Fruit fly (Drosophila melanogaster) whole organism, pupa: ENCODE data around the gene REPTOR.

ENCODE experiments used
- CG10348 ChIP-seq: fragments of 200-800 bp; sonication (Bioruptor generic); IDR thresholded peaks from 2 replicates; pipeline ENCODE4 v1.3.6; 2022; ENCODE audit warnings: missing biosample characterization, missing genetic modification characterization
- CG12605 ChIP-seq: fragments of 200-800 bp; sonication (Bioruptor generic); IDR thresholded peaks from 2 replicates; pipeline ENCODE4 v1.3.6; 2022; ENCODE audit warnings: missing biosample characterization, missing genetic modification characterization
- CG13204 ChIP-seq: fragments of 200-800 bp; sonication (Bioruptor generic); optimal IDR thresholded peaks from 2 replicates; lab custom pipeline; 2018; ENCODE audit warnings: missing biosample characterization, mild to moderate bottlenecking, missing genetic modification characterization, moderate library complexity
- CG14655 ChIP-seq: fragments of 200-800 bp; sonication (Bioruptor generic); optimal IDR thresholded peaks from 3 replicates; lab custom pipeline; 2017; ENCODE audit warnings: mild to moderate bottlenecking, missing biosample characterization, missing genetic modification reagents, missing genetic modification characterization
- CG15710 ChIP-seq: fragments of 200-800 bp; sonication (Bioruptor generic); optimal IDR thresholded peaks from 2 replicates; lab custom pipeline; 2018; ENCODE audit warnings: missing biosample characterization, mild to moderate bottlenecking, missing genetic modification characterization, moderate library complexity
- CG17806 ChIP-seq: fragments of 200-800 bp; sonication (Bioruptor generic); optimal IDR thresholded peaks from 2 replicates; lab custom pipeline; 2018; ENCODE audit warnings: missing biosample characterization, mild to moderate bottlenecking, missing genetic modification characterization, moderate library complexity
- CG32121 ChIP-seq: fragments of 200-800 bp; sonication (Bioruptor generic); IDR thresholded peaks from 2 replicates; pipeline ENCODE4 v1.3.6; 2022; ENCODE audit warnings: missing biosample characterization, missing genetic modification characterization
- CG34367 ChIP-seq: fragments of 200-800 bp; sonication (Bioruptor generic); optimal IDR thresholded peaks from 2 replicates; lab custom pipeline; 2018; ENCODE audit warnings: missing biosample characterization, mild to moderate bottlenecking, missing genetic modification characterization
- CG4496 ChIP-seq: fragments of 200-800 bp; sonication (Bioruptor generic); IDR thresholded peaks from 3 replicates; pipeline ENCODE4 v1.3.6; 2022; ENCODE audit warnings: missing biosample characterization, missing genetic modification characterization
- CG8159 ChIP-seq: fragments of 200-800 bp; sonication (Bioruptor generic); optimal IDR thresholded peaks from 3 replicates; lab custom pipeline; 2018; ENCODE audit warnings: missing biosample characterization, mild to moderate bottlenecking, missing genetic modification characterization, moderate library complexity
- CG8301 ChIP-seq: fragments of 200-800 bp; sonication (Bioruptor generic); optimal IDR thresholded peaks from 2 replicates; lab custom pipeline; 2018; ENCODE audit warnings: missing biosample characterization, mild to moderate bottlenecking, missing genetic modification characterization
- CG9948 ChIP-seq: fragments of 200-800 bp; sonication (Bioruptor generic); optimal IDR thresholded peaks from 2 replicates; lab custom pipeline; 2018; ENCODE audit warnings: missing biosample characterization, mild to moderate bottlenecking, missing genetic modification characterization, moderate library complexity
- D1 ChIP-seq: fragments of 200-800 bp; sonication (Bioruptor generic); optimal IDR thresholded peaks from 2 replicates; lab custom pipeline; 2018; ENCODE audit warnings: missing biosample characterization, mild to moderate bottlenecking, missing genetic modification characterization, moderate library complexity
- EcR ChIP-seq: fragments of 200-800 bp; sonication (Bioruptor generic); optimal IDR thresholded peaks from 3 replicates; lab custom pipeline; 2019; ENCODE audit warnings: missing biosample characterization, missing genetic modification characterization, mild to moderate bottlenecking, moderate library complexity, missing genetic modification reagents
- Ets98B ChIP-seq: fragments of 200-800 bp; sonication (Bioruptor generic); IDR thresholded peaks from 2 replicates; pipeline ENCODE4 v1.3.6; 2022; ENCODE audit warnings: missing biosample characterization, missing genetic modification characterization
- Pif1A ChIP-seq: fragments of 200-800 bp; sonication (Bioruptor generic); optimal IDR thresholded peaks from 3 replicates; lab custom pipeline; 2016; ENCODE audit warnings: missing biosample characterization, missing genetic modification characterization
- Pif1B ChIP-seq: fragments of 200-800 bp; sonication (Bioruptor generic); optimal IDR thresholded peaks from 3 replicates; lab custom pipeline; 2016; ENCODE audit warnings: missing biosample characterization, missing genetic modification characterization
- Snoo ChIP-seq: fragments of 200-800 bp; sonication (Bioruptor generic); optimal IDR thresholded peaks from 3 replicates; lab custom pipeline; 2017; ENCODE audit warnings: missing biosample characterization, mild to moderate bottlenecking, missing genetic modification characterization, inconsistent platforms
- fd96Ca ChIP-seq: fragments of 200-800 bp; sonication (Bioruptor generic); IDR thresholded peaks from 3 replicates; pipeline ENCODE4 v1.3.6; 2022; ENCODE audit warnings: missing biosample characterization, missing genetic modification characterization
- gl ChIP-seq: fragments of 200-800 bp; sonication (Bioruptor generic); optimal IDR thresholded peaks from 2 replicates; lab custom pipeline; 2018; ENCODE audit warnings: missing biosample characterization, mild to moderate bottlenecking, missing genetic modification characterization
- rn ChIP-seq: fragments of 200-800 bp; sonication (Bioruptor generic); IDR thresholded peaks from 2 replicates; pipeline ENCODE4 v1.3.6; 2022; ENCODE audit warnings: missing biosample characterization, missing genetic modification characterization

REPTOR gene

DNA sequence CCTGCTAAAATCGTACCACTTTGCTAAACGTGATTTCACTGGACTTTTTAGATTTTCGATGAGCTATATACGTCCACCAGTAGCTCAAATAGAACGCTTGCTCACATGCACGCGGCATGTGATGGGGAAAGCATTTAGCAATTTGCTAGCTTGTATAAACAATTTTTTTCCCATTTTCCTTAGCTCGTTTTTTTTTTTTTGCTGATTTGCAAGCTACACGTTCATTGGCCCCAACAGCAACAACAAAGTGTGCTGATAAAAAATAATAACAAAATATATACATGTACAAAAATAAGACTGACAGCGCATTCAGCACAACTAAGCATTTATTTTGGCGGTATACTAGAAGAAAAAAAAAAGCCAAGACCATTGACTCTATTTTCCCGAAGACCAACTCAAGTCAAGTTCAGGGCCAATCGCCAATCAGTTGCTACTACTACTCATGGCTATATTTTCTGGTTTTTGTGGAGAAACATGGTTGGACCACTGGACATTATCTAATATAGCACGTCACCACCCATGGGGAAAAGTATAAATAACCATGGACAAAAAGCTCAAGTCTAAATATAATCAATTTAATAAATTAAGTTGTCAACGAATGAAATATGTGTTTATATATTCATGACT lies 6.8 kb downstream of the REPTOR start:
- TF ChIP-seq Ets98B (GFP tag; lab: Robert Waterston, UW) (no peak), CG8159 (tag; lab: Kevin White, UChicago) (no peak), CG4496 (no peak), EcR (GFP tag; lab: Kevin White, UChicago) (no peak), CG12605 (GFP tag; lab: Robert Waterston, UW) (no peak), CG15710 (tag; lab: Kevin White, UChicago) (no peak), CG9948 (tag; lab: Kevin White, UChicago) (no peak), CG32121 (GFP tag; lab: Robert Waterston, UW) (no peak), Snoo (tag; lab: Kevin White, UChicago) (no peak), CG10348 (GFP tag; lab: Robert Waterston, UW) (no peak), CG17806 (tag; lab: Kevin White, UChicago) (no peak), gl (no peak), CG13204 (GFP tag; lab: Kevin White, UChicago) (no peak)

DNA sequence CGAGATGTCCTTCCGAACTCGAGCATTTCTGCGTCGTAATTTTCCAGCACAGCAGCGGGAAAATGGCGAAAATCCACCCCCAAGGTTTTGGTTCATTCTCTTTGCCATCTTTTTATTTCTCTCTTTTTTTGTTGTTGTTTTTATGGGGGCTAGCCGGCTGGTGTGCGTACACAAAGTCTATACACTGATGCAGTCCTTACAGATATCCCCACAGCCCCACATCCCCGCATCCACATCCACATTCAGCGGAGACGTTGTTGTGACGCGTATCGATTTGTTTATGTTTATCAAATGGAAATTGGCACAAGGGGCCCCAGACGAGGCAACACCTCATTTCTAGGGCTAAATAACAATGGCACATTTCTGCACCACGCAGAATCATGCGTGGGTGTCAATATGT lies 7.6 kb downstream of the REPTOR start:
- TF ChIP-seq CG9948 (tag; lab: Kevin White, UChicago) = no peak
- TF ChIP-seq CG13204 (GFP tag; lab: Kevin White, UChicago) = no peak
- TF ChIP-seq gl = no peak
- no peak for TF ChIP-seq D1
- TF ChIP-seq CG8301 (tag; lab: Kevin White, UChicago) = no peak
- no peak for TF ChIP-seq Pif1A
- no peak for TF ChIP-seq CG15710 (tag; lab: Kevin White, UChicago)
- no peak for TF ChIP-seq EcR (GFP tag; lab: Kevin White, UChicago)
- TF ChIP-seq CG17806 (tag; lab: Kevin White, UChicago) = no peak
- TF ChIP-seq Snoo (tag; lab: Kevin White, UChicago) = no peak

DNA sequence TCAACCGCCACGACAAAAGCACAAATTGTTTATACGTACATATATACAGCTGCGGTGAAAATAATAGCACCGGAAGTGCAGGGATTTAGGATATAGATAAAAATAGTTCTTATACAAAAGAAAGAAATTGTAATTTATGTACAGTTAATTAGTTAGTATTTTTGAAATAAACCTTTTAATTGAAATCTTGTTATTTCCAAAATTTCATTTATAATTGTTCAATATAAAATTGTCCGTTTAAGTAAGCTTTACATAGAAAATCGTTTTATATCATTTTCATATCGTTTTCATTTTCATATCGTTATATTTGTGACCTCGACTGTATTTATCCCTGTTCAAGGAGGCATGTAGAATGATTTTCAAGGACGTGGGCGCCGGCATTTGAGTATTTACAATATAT lies 8.5 kb downstream of the REPTOR start:
- TF ChIP-seq Snoo (tag; lab: Kevin White, UChicago) (peak; percentile 27), CG17806 (tag; lab: Kevin White, UChicago) (peak; percentile 40), CG8301 (tag; lab: Kevin White, UChicago) (peak; percentile 9), CG9948 (tag; lab: Kevin White, UChicago) (peak; percentile 67), EcR (GFP tag; lab: Kevin White, UChicago) (no peak), fd96Ca (no peak), CG12605 (GFP tag; lab: Robert Waterston, UW) (no peak), CG8159 (tag; lab: Kevin White, UChicago) (peak; percentile 83), CG34367 (tag; lab: Kevin White, UChicago) (peak; percentile 33), CG15710 (tag; lab: Kevin White, UChicago) (peak; percentile 70), D1 (peak; percentile 35), CG14655 (GFP tag; lab: Kevin White, UChicago) (peak; percentile 17)
- TF ChIP-seq, all 21 proteins: peak for 9

DNA sequence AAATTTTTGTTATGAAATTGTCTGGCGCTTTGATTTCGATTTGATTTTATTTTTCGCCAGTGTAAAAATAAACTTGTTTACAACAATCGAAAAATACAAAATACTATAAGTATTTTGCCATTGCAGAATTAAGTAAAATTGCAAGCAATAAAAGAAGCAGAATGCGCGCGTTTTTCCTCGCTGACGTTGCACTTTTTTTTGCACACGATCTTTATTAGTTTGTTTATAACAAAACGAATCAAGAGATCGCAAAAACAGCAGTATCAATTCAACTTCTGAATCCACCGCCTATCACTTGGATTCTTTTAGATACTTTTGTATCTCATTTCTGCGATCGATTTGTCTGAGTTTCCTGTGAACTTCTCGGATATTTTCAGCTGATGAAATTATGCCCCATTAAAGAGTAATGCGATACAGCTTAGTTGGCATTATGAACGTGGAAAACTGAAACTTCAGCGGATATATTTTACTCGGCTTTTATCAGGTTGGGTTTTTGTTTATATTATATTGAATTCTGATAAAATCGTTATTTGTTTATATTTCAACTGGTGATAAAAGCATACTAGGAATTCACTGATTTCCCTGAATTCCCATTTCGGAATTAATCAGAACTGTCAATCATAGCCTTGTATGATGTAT lies 9.5 kb downstream of the REPTOR start:
- no peak for TF ChIP-seq gl
- TF ChIP-seq Snoo (tag; lab: Kevin White, UChicago) = no peak
- TF ChIP-seq Ets98B (GFP tag; lab: Robert Waterston, UW) = no peak
- TF ChIP-seq CG8301 (tag; lab: Kevin White, UChicago) = no peak

DNA sequence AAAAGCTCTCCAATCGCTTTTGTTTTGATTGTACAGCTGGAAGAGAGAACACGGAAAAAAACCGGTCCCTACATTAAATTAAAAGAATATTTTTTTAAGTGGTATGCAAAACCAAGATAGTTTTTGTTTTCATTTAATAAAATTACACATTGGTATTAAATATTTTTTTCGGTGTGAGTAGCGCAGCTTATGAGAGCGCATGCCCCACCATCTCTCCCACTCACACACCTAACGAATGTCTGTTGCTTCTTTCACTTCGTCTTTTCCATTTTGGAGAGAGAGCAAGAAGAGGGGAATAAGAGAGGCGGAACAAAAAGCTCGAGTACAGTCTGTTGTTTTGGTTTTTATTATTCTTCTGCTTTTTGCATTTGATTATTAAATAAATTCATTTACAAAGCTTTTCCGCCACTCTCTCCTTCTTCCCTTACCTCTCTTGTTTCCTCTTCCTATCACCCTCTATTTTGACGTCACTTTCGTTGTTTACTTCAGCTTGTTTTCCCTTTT lies 10.1 kb downstream of the REPTOR start:
- TF ChIP-seq Snoo (tag; lab: Kevin White, UChicago) = peak; percentile 99
- TF ChIP-seq CG10348 (GFP tag; lab: Robert Waterston, UW) = peak; percentile 93
- peak; percentile 86 for TF ChIP-seq gl
- peak; percentile 98 for TF ChIP-seq Pif1B (GFP tag; lab: Kevin White, UChicago)
- peak; percentile 96 for TF ChIP-seq CG17806 (tag; lab: Kevin White, UChicago)
- peak; percentile 99 for TF ChIP-seq fd96Ca
- peak; percentile 97 for TF ChIP-seq CG8301 (tag; lab: Kevin White, UChicago)
- TF ChIP-seq CG15710 (tag; lab: Kevin White, UChicago) = peak; percentile 97
- TF ChIP-seq Ets98B (GFP tag; lab: Robert Waterston, UW) = peak; percentile 100
- TF ChIP-seq EcR (GFP tag; lab: Kevin White, UChicago) = peak; percentile 63
- peak; percentile 94 for TF ChIP-seq CG34367 (tag; lab: Kevin White, UChicago)
- peak; percentile 99 for TF ChIP-seq CG32121 (GFP tag; lab: Robert Waterston, UW)
- peak; percentile 100 for TF ChIP-seq CG4496
- TF ChIP-seq rn = peak; percentile 99
- peak; percentile 80 for TF ChIP-seq D1
- peak; percentile 79 for TF ChIP-seq CG13204 (GFP tag; lab: Kevin White, UChicago)
- peak; percentile 98 for TF ChIP-seq CG14655 (GFP tag; lab: Kevin White, UChicago)
- peak; percentile 95 for TF ChIP-seq CG8159 (tag; lab: Kevin White, UChicago)
- peak; percentile 98 for TF ChIP-seq Pif1A
- TF ChIP-seq CG12605 (GFP tag; lab: Robert Waterston, UW) = peak; percentile 99
- TF ChIP-seq CG9948 (tag; lab: Kevin White, UChicago) = peak; percentile 93
